Fruit fly (Drosophila melanogaster): ENCODE results near the gene CG17917.

Gene CG17917

DNA sequence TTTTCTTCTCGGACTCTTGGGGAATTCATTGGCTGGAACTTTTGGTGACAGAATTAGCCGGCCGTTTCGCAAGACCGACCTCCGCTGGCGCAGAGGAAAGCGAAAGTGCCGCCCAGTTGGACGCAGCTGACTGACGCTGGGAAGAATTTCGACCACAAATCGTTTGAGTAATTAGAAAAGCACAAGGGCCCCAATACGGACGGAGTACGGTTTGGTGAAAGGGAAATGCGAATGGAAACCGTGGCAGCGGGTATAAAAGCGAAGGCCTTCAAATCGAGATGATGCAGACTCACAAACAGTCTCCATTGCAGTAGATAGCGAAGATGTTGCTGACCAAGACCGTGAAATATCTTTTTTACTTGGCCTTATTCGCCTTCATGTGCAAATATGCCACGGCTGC is 36.8 kb upstream of the CG17917 start, which contains the start of gene Osi16:
Osi16 (plus strand) TSS at position 301 of the 400 bp plus-strand sequence.
- TF ChIP-seq svp (GFP tag) = no peak
- TF ChIP-seq CG6163 (GFP tag; IDR thresholded peaks at IDR 0.05) = no peak

DNA sequence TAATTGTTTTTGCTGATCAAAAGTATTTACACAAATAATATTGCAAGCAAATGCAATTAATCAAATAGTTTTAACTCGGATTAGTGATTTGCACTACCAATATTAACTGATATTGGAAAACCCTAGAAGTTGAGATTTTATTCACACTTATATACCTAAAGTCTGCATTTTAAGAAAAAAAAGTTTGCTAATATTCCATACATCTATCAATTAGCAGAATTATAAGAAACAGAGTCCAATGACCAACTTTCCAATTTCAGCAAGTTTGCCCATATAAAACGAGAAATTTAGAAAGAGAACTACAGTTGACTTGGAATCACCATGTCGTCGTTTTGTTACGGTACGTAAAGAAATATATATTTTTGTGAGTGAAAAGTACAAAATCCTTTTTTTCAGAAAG is 35.2 kb upstream of the CG17917 start, which contains the start of gene CG46026:
CG46026 (plus strand) TSS at position 301 of the 400 bp plus-strand sequence.
- TF ChIP-seq Sox102F (GFP tag; optimal IDR thresholded peaks at IDR 0.05) (no peak), CG9139 (GFP tag; optimal IDR thresholded peaks at IDR 0.05) (no peak), Hr38 (GFP tag; optimal IDR thresholded peaks at IDR 0.05) (no peak), CG10631 (GFP tag; optimal IDR thresholded peaks at IDR 0.05) (no peak), CG11294 (GFP tag; IDR thresholded peaks at IDR 0.05) (no peak), acj6 (GFP tag; optimal IDR thresholded peaks at IDR 0.05) (no peak), CG6808 (GFP tag; optimal IDR thresholded peaks at IDR 0.05) (no peak), Eip78C (GFP tag) (no peak), CG6163 (GFP tag; IDR thresholded peaks at IDR 0.05) (no peak), CG1621 (tag; optimal IDR thresholded peaks at IDR 0.05) (no peak)

DNA sequence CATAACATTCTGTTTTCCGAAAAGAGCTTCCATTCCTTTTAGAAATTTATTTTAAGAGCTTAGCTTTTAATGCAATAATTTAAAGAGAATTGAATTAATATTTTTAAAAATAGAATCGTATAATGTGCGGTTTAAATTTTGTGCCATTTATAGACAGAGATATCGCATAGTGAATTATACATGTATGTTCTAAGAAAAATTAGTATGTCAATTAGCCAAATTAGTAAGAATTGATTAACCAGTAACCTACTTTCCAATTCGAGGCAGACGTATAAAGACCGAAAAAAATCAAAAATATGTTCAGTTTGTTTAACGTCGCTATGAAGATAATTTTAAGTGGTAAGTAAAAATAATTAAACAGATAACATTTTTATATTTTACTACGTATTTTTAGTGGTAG is 32.1 kb upstream of the CG17917 start, which contains the start of gene CG31560:
CG31560 (plus strand) TSS at position 301 of the 400 bp plus-strand sequence.
- TF ChIP-seq CG11902 (GFP tag; optimal IDR thresholded peaks at IDR 0.05) (no peak), CG8119 (GFP tag; IDR thresholded peaks at IDR 0.05) (no peak), CG10669 (GFP tag; optimal IDR thresholded peaks at IDR 0.05) (no peak), CG3919 (GFP tag; optimal IDR thresholded peaks at IDR 0.05) (no peak), Ets96B (tag; optimal IDR thresholded peaks at IDR 0.05) (no peak), CG16779 (tag; optimal IDR thresholded peaks at IDR 0.05) (no peak), net (GFP tag; optimal IDR thresholded peaks at IDR 0.05) (no peak), ss (GFP tag; optimal IDR thresholded peaks at IDR 0.05) (no peak), CG11294 (GFP tag; IDR thresholded peaks at IDR 0.05) (no peak), CG9139 (GFP tag; optimal IDR thresholded peaks at IDR 0.05) (no peak), Sox102F (GFP tag; optimal IDR thresholded peaks at IDR 0.05) (no peak), dac (GFP tag; optimal IDR thresholded peaks at IDR 0.05) (no peak), fd85E (GFP tag; optimal IDR thresholded peaks at IDR 0.05) (no peak), Sox14 (GFP tag; optimal IDR thresholded peaks at IDR 0.05) (no peak), Gug (GFP tag; IDR thresholded peaks at IDR 0.05) (no peak), Hr39 (GFP tag; optimal IDR thresholded peaks at IDR 0.05) (no peak), CG6854 (GFP tag; optimal IDR thresholded peaks at IDR 0.05) (no peak), CG8632 (GFP tag; optimal IDR thresholded peaks at IDR 0.05) (no peak)

DNA sequence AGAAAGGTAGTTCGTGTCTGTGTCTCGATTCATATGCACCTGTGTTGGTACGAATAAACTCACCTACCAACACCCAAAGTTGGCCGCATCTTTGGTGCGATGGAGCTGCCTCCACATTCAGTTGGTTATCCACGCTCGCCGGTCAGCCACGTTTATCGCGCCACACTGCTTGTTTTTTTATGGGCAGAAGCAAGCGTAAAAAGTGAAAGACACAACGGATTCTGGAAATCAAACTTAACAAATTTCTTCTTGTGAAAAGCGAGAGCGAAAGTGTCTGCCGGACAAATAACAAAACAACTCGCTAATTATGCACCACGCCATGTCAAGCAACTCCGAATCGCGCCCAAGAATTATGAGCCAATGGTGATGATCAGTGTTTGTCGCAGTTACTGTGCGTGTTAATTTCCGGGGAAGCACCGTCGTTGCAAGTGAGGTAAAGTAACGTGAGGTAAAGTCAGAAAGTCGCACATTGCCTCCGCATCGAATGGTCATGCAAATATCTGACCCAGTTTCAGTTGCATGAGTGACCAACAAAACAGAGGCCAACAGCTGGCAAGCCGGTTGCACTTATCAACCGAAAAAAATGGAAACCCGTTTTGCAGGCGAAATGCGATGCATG is 30.0 kb upstream of the CG17917 start, which contains the start of gene Osi17:
Osi17 (plus strand) TSS at position 132 of the 619 bp plus-strand sequence.
- TF ChIP-seq OdsH (GFP tag; optimal IDR thresholded peaks at IDR 0.05) (no peak), Blimp-1 (GFP tag; optimal IDR thresholded peaks at IDR 0.05) (peak; percentile 89), topi (GFP tag; optimal IDR thresholded peaks at IDR 0.05) (no peak), fd59A (GFP tag; optimal IDR thresholded peaks at IDR 0.05) (no peak), Eip75B (GFP tag; optimal IDR thresholded peaks at IDR 0.05) (peak; percentile 52)

DNA sequence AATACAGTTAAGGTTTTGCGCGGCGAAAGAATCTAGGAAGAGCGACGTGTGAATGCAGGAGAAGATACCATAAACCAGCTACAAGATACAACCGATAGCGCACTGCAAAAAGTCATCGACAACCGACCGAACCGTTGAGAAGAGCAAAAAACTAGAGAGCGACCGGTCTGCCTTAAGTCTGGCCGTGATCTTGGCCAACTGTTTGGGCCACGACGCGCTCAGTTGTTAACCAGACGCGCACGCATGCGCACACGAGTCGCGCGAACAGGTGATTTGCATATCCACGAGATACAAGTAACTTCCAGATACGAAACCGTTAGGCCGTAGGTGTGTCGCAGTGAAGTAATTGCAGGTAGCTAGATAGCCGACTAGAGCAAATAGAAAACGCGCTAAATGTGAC is 26.7 kb upstream of the CG17917 start:
- TF ChIP-seq CG8119 (GFP tag; IDR thresholded peaks at IDR 0.05) = 0 out of 3 replicates have a peak, but pooled peaks have one; percentile 21
- no peak for TF ChIP-seq topi (GFP tag; optimal IDR thresholded peaks at IDR 0.05)
- peak; percentile 38; the same call in 1 of the 3 replicates for TF ChIP-seq eg (GFP tag; IDR thresholded peaks at IDR 0.05)
- peak in 1 of 2 experiments; percentile 66 for TF ChIP-seq ss (GFP tag; optimal IDR thresholded peaks at IDR 0.05)
- TF ChIP-seq Eip78C (GFP tag) = peak; percentile 55
